Worm (Caenorhabditis elegans): ENCODE results near the gene F33G12.6.

F33G12.6 gene

ce11 chrII:5055129-5055666 is 5.5 kb downstream of the F33G12.6 start, which contains the start of the genes ify-1 and rpl-22:
ify-1 (minus strand) TSS chrII:5055179.
rpl-22 (plus strand) TSS chrII:5055616.
- TF ChIP-seq Y79H2A.3 (GFP tag; conservative IDR thresholded peaks at IDR 0.05) (no peak), egl-44 (GFP tag; IDR thresholded peaks at IDR 0.05) (no peak), lin-54 (GFP tag; optimal IDR thresholded peaks at IDR 0.05) (peak; percentile 92), madf-6 (GFP tag; IDR thresholded peaks at IDR 0.05) (peak; percentile 94), ama-1 (optimal IDR thresholded peaks at IDR 0.05) (no peak), ama-1 (GFP tag; optimal IDR thresholded peaks at IDR 0.05) (no peak), F33H1.4 (GFP tag; IDR thresholded peaks at IDR 0.05) (peak; percentile 96), rcor-1 (GFP tag; IDR thresholded peaks at IDR 0.05) (peak; percentile 89), dox-1 (GFP tag; IDR thresholded peaks at IDR 0.05) (peak; percentile 88), ztf-25 (GFP tag; IDR thresholded peaks at IDR 0.05) (no peak), ets-4 (GFP tag; optimal IDR thresholded peaks at IDR 0.05) (no peak), B0019.2 (GFP tag; conservative IDR thresholded peaks at IDR 0.05) (0 out of 2 replicates have a peak, but pooled peaks have one; percentile 38), tlf-1 (GFP tag; optimal IDR thresholded peaks at IDR 0.05) (peak; percentile 85), die-1 (tag; optimal IDR thresholded peaks at IDR 0.05) (peak; percentile 7), snpc-4 (GFP tag; optimal IDR thresholded peaks at IDR 0.05) (peak; percentile 78), snpc-4 (tag; optimal IDR thresholded peaks at IDR 0.05) (peak; percentile 89 to 92 (median 90)), efl-1 (GFP tag; optimal IDR thresholded peaks at IDR 0.05) (peak; percentile 80), lir-1 (GFP tag; conservative IDR thresholded peaks at IDR 0.05) (peak; percentile 39; the same call in 1 of the 2 replicates), lag-1 (GFP tag; IDR thresholded peaks at IDR 0.05) (no peak), B0336.3 (GFP tag; IDR thresholded peaks at IDR 0.05) (peak; percentile 68; the same call in 1 of the 2 replicates), tbp1 (GFP tag; optimal IDR thresholded peaks at IDR 0.05) (peak; percentile 73), somi-1 (GFP tag; optimal IDR thresholded peaks at IDR 0.05) (no peak), Y67H2A.10 (GFP tag; conservative IDR thresholded peaks at IDR 0.05) (no peak), K11D2.4 (GFP tag; IDR thresholded peaks at IDR 0.05) (peak; percentile 66; the same call in 1 of the 2 replicates), ztf-28 (GFP tag; IDR thresholded peaks at IDR 0.05) (0 out of 2 replicates have a peak, but pooled peaks have one; percentile 42), attf-6 (GFP tag; IDR thresholded peaks at IDR 0.05) (no peak), dpff-1 (tag; optimal IDR thresholded peaks at IDR 0.05) (no peak), F57C9.4 (tag; optimal IDR thresholded peaks at IDR 0.05) (peak; percentile 6), madf-8 (GFP tag; conservative IDR thresholded peaks at IDR 0.05) (peak; percentile 71), ztf-26 (tag; optimal IDR thresholded peaks at IDR 0.05) (peak; percentile 26), B0035.1 (tag; optimal IDR thresholded peaks at IDR 0.05) (no peak), dpl-1 (GFP tag; optimal IDR thresholded peaks at IDR 0.05) (peak; percentile 82), Y95B8A.8 (GFP tag; IDR thresholded peaks at IDR 0.05) (0 out of 2 replicates have a peak, but pooled peaks have one; percentile 54), rec-8 (tag; optimal IDR thresholded peaks at IDR 0.05) (no peak), lsy-27 (tag; optimal IDR thresholded peaks at IDR 0.05; ENCODE audit: borderline replicate concordance, insufficient read depth) (no peak), tbx-9 (tag; optimal IDR thresholded peaks at IDR 0.05; ENCODE audit: borderline replicate concordance) (no peak), F52B5.7 (tag; optimal IDR thresholded peaks at IDR 0.05) (no peak), ztf-6 (GFP tag; IDR thresholded peaks at IDR 0.05) (no peak), let-526 (GFP tag; IDR thresholded peaks at IDR 0.05) (no peak), snpc-1.3 (tag; optimal IDR thresholded peaks at IDR 0.05; ENCODE audit: insufficient read depth) (peak; percentile 60), T07F8.4 (tag; optimal IDR thresholded peaks at IDR 0.05) (no peak), ztf-3 (GFP tag; optimal IDR thresholded peaks at IDR 0.05) (no peak), ceh-27 (GFP tag; optimal IDR thresholded peaks at IDR 0.05) (peak; percentile 92), atf-7 (tag; optimal IDR thresholded peaks at IDR 0.05) (no peak), let-607 (tag; optimal IDR thresholded peaks at IDR 0.05) (peak; percentile 27 to 76), F49E8.2 (tag; optimal IDR thresholded peaks at IDR 0.05; ENCODE audit: insufficient read depth) (peak; percentile 93), nhr-120 (GFP tag; IDR thresholded peaks at IDR 0.05) (no peak), aptf-2 (GFP tag; conservative IDR thresholded peaks at IDR 0.05) (no peak)

Measured in whole organism, young adult.